Worm (Caenorhabditis elegans) whole organism, young adult: ENCODE data around the gene cyp-33C2.

Experiments
- B0035.1 ChIP-seq: sonication (generic microtip); optimal IDR thresholded peaks from 2 replicates; lab custom pipeline; 2016; ENCODE audit warnings: missing genetic modification characterization, mild to moderate bottlenecking, missing compliant biosample characterization, missing genotype, missing genetic modification reagents
- B0261.1 ChIP-seq: sonication (generic microtip); optimal IDR thresholded peaks from 2 replicates; lab custom pipeline; 2016; ENCODE audit warnings: mild to moderate bottlenecking, missing genetic modification characterization, moderate library complexity, missing compliant biosample characterization
- B0336.3 ChIP-seq: fragments of 200-800 bp; sonication (Bioruptor generic); IDR thresholded peaks from 2 replicates; pipeline ENCODE4 v1.3.6; 2022; ENCODE audit warnings: missing genetic modification characterization, missing compliant biosample characterization
- D2030.7 ChIP-seq: fragments of 200-800 bp; sonication (Bioruptor generic); IDR thresholded peaks from 2 replicates; pipeline ENCODE4 v1.3.6; 2022; ENCODE audit warnings: missing genetic modification reagents, missing genetic modification characterization, missing compliant biosample characterization
- F23B12.7 ChIP-seq: sonication (generic microtip); optimal IDR thresholded peaks from 2 replicates; lab custom pipeline; 2017; ENCODE audit warnings: missing genetic modification characterization, mild to moderate bottlenecking, missing compliant biosample characterization, antibody characterized with exemption, moderate library complexity; ENCODE audit not compliant: insufficient read depth
- F37B4.10 ChIP-seq: fragments of 200-800 bp; sonication (Bioruptor generic); IDR thresholded peaks from 2 replicates; pipeline ENCODE4 v1.3.6; 2022; ENCODE audit warnings: missing genetic modification characterization, missing compliant biosample characterization
- K12H6.12 ChIP-seq: fragments of 200-800 bp; sonication (Bioruptor generic); optimal IDR thresholded peaks from 2 replicates; lab custom pipeline; 2018; ENCODE audit warnings: mild to moderate bottlenecking, missing genetic modification characterization, missing compliant biosample characterization
- T07F8.4 ChIP-seq: sonication (generic microtip); optimal IDR thresholded peaks from 2 replicates; lab custom pipeline; 2016; ENCODE audit warnings: mild to moderate bottlenecking, missing genetic modification characterization, moderate library complexity, missing compliant biosample characterization
- ama-1 ChIP-seq, 3 experiments: fragments of 150-350 bp in 1 of 3; sonication (generic microtip) in 2 of 3; optimal IDR thresholded peaks; 2 replicates each; lab custom pipeline; 2014 to 2018; ENCODE audit warnings: missing biosample characterization in 2 of 3, missing genetic modification characterization in 2 of 3, missing genetic modification reagents in 2 of 3
- attf-3 ChIP-seq: fragments of 200-800 bp; sonication (Bioruptor generic); conservative IDR thresholded peaks from 2 replicates; pipeline ENCODE4 v1.3.6; 2022; ENCODE audit warnings: missing genetic modification reagents, missing genetic modification characterization, missing compliant biosample characterization
- attf-5 ChIP-seq: fragments of 200-800 bp; sonication (Bioruptor generic); optimal IDR thresholded peaks from 2 replicates; lab custom pipeline; 2018; ENCODE audit warnings: mild to moderate bottlenecking, missing genetic modification characterization, missing compliant biosample characterization
- bed-2 ChIP-seq: fragments of 200-800 bp; sonication (Bioruptor generic); IDR thresholded peaks from 2 replicates; pipeline ENCODE4 v1.3.6; 2022; ENCODE audit warnings: missing genetic modification reagents, missing genetic modification characterization, missing compliant biosample characterization
- cebp-1 ChIP-seq, 2 experiments: fragments of 200-800 bp in 1 of 2; sonication (Bioruptor generic) in 1 of 2; sonication (generic microtip) in 1 of 2; IDR thresholded peaks in 1 of 2; optimal IDR thresholded peaks in 1 of 2; 2 replicates each; pipeline versions ENCODE4 v1.3.6 to Lab custom; 2017 to 2022; ENCODE audit warnings: missing compliant biosample characterization in 2 of 2, missing genetic modification characterization in 2 of 2, mild to moderate bottlenecking in 1 of 2, missing genetic modification reagents in 1 of 2, moderate library complexity in 1 of 2
- ceh-100 ChIP-seq: fragments of 200-800 bp; sonication (Bioruptor generic); IDR thresholded peaks from 2 replicates; pipeline ENCODE4 v1.3.6; 2022; ENCODE audit warnings: missing genetic modification reagents, missing genetic modification characterization, missing compliant biosample characterization
- ceh-27 ChIP-seq: fragments of 200-800 bp; sonication (Bioruptor generic); optimal IDR thresholded peaks from 2 replicates; lab custom pipeline; 2018; ENCODE audit warnings: mild to moderate bottlenecking, missing genetic modification characterization, moderate library complexity, missing compliant biosample characterization
- ceh-58 ChIP-seq: fragments of 200-800 bp; sonication (Bioruptor generic); IDR thresholded peaks from 2 replicates; pipeline ENCODE4 v1.3.6; 2022; ENCODE audit warnings: missing genetic modification characterization, missing compliant biosample characterization
- dox-1 ChIP-seq: fragments of 200-800 bp; sonication (Bioruptor generic); IDR thresholded peaks from 2 replicates; pipeline ENCODE4 v1.3.6; 2022; ENCODE audit warnings: missing genetic modification reagents, missing genetic modification characterization, missing compliant biosample characterization
- dpl-1 ChIP-seq: fragments of 150-350 bp; optimal IDR thresholded peaks from 2 replicates; lab custom pipeline; 2014; ENCODE audit warnings: missing biosample characterization, missing genetic modification reagents, missing genetic modification characterization
- efl-1 ChIP-seq: fragments of 150-350 bp; optimal IDR thresholded peaks from 2 replicates; lab custom pipeline; 2014; ENCODE audit warnings: missing biosample characterization, missing genetic modification reagents, missing genetic modification characterization
- gei-17 ChIP-seq: fragments of 200-800 bp; sonication (Bioruptor generic); optimal IDR thresholded peaks from 2 replicates; lab custom pipeline; 2018; ENCODE audit warnings: mild to moderate bottlenecking, missing genetic modification characterization, missing compliant biosample characterization
- hlh-26 ChIP-seq: fragments of 200-800 bp; sonication (Bioruptor generic); conservative IDR thresholded peaks from 2 replicates; pipeline ENCODE4 v1.3.6; 2022; ENCODE audit warnings: missing genetic modification reagents, missing genetic modification characterization, missing compliant biosample characterization
- hmg-1.2 ChIP-seq: fragments of 200-800 bp; sonication (Bioruptor generic); IDR thresholded peaks from 2 replicates; pipeline ENCODE4 v1.3.6; 2022; ENCODE audit warnings: missing genetic modification reagents, missing genetic modification characterization, missing compliant biosample characterization
- hsf-1 ChIP-seq: fragments of 200-800 bp; sonication (Bioruptor generic); IDR thresholded peaks from 2 replicates; pipeline ENCODE4 v1.3.6; 2022; ENCODE audit warnings: missing genetic modification reagents, missing genetic modification characterization, missing compliant biosample characterization
- lsy-27 ChIP-seq: sonication (generic microtip); optimal IDR thresholded peaks from 2 replicates; lab custom pipeline; 2017; ENCODE audit warnings: missing genetic modification characterization, mild to moderate bottlenecking, missing compliant biosample characterization, antibody characterized with exemption, missing genotype, borderline replicate concordance; ENCODE audit not compliant: insufficient read depth
- madf-10 ChIP-seq: sonication (generic microtip); optimal IDR thresholded peaks from 2 replicates; lab custom pipeline; 2016; ENCODE audit warnings: mild to moderate bottlenecking, missing genetic modification characterization, missing compliant biosample characterization
- madf-6 ChIP-seq: fragments of 200-800 bp; sonication (Bioruptor generic); IDR thresholded peaks from 2 replicates; pipeline ENCODE4 v1.3.6; 2022; ENCODE audit warnings: missing genetic modification reagents, missing genetic modification characterization, missing compliant biosample characterization
- mel-28 ChIP-seq: sonication (generic microtip); optimal IDR thresholded peaks from 2 replicates; lab custom pipeline; 2016; ENCODE audit warnings: borderline replicate concordance, mild to moderate bottlenecking, missing genetic modification characterization, missing compliant biosample characterization
- mes-4 ChIP-seq: sonication (generic microtip); optimal IDR thresholded peaks from 2 replicates; lab custom pipeline; 2016; ENCODE audit warnings: missing genotype, missing genetic modification characterization, missing compliant biosample characterization
- mxl-1 ChIP-seq: sonication (generic microtip); optimal IDR thresholded peaks from 2 replicates; lab custom pipeline; 2016; ENCODE audit warnings: missing genetic modification characterization, missing compliant biosample characterization
- nfya-1 ChIP-seq: sonication (generic microtip); optimal IDR thresholded peaks from 2 replicates; lab custom pipeline; 2017; ENCODE audit warnings: antibody characterized with exemption, missing compliant biosample characterization, missing genetic modification characterization, borderline replicate concordance; ENCODE audit not compliant: insufficient read depth
- nhr-120 ChIP-seq: fragments of 200-800 bp; sonication (Bioruptor generic); IDR thresholded peaks from 2 replicates; pipeline ENCODE4 v1.3.6; 2022; ENCODE audit warnings: missing genetic modification characterization, missing compliant biosample characterization
- nhr-27 ChIP-seq: fragments of 200-800 bp; sonication (Bioruptor generic); optimal IDR thresholded peaks from 2 replicates; lab custom pipeline; 2018; ENCODE audit warnings: mild to moderate bottlenecking, missing genetic modification characterization, moderate library complexity, missing compliant biosample characterization
- nhr-80 ChIP-seq: sonication (generic microtip); optimal IDR thresholded peaks from 2 replicates; lab custom pipeline; 2016; ENCODE audit warnings: missing genetic modification characterization, missing compliant biosample characterization
- rec-8 ChIP-seq, 2 experiments: sonication (generic microtip); optimal IDR thresholded peaks; 2 replicates each; lab custom pipeline; 2016; ENCODE audit warnings: mild to moderate bottlenecking in 2 of 2, missing genetic modification characterization in 2 of 2, missing genetic modification reagents in 2 of 2, missing genotype in 2 of 2, missing biosample characterization in 1 of 2, missing compliant biosample characterization in 1 of 2, moderate library complexity in 1 of 2
- repo-1 ChIP-seq: sonication (generic microtip); optimal IDR thresholded peaks from 2 replicates; lab custom pipeline; 2017; ENCODE audit warnings: mild to moderate bottlenecking, missing genetic modification characterization, missing compliant biosample characterization
- snpc-4 ChIP-seq, 5 experiments: fragments of 150-350 bp in 1 of 5; sonication (generic microtip) in 4 of 5; optimal IDR thresholded peaks; 2 replicates each; lab custom pipeline; 2014 to 2018; ENCODE audit warnings: missing genetic modification characterization in 5 of 5, missing biosample characterization in 3 of 5, antibody characterized with exemption in 2 of 5, mild to moderate bottlenecking in 2 of 5, missing compliant biosample characterization in 2 of 5, missing genotype in 2 of 5, moderate library complexity in 2 of 5, missing genetic modification reagents in 1 of 5
- somi-1 ChIP-seq: fragments of 200-800 bp; sonication (Bioruptor generic); optimal IDR thresholded peaks from 2 replicates; lab custom pipeline; 2018; ENCODE audit warnings: mild to moderate bottlenecking, missing genetic modification characterization, missing compliant biosample characterization

cyp-33C2 gene

ce11 chrV:2215352-2215751 is 32.1 kb downstream of the cyp-33C2 start, which contains the start of gene nstp-8 (continued):
- TF ChIP-seq snpc-4 (GFP tag; optimal IDR thresholded peaks at IDR 0.05; lab: Kevin White, UChicago): no peak
- TF ChIP-seq snpc-4 (tag; optimal IDR thresholded peaks at IDR 0.05; lab: Kevin White, UChicago): no peak
- TF ChIP-seq madf-6 (GFP tag; lab: Robert Waterston, UW): no peak
- no peak for TF ChIP-seq mxl-1
- no peak for TF ChIP-seq D2030.7
- no peak for TF ChIP-seq ama-1 (optimal IDR thresholded peaks at IDR 0.05; lab: Kevin White, UChicago)
- TF ChIP-seq ama-1 (GFP tag; optimal IDR thresholded peaks at IDR 0.05; lab: Kevin White, UChicago): no peak

ce11 chrV:2216927-2217326 is 33.6 kb downstream of the cyp-33C2 start:
- TF ChIP-seq dox-1 (GFP tag; lab: Robert Waterston, UW) (no peak), attf-3 (GFP tag; lab: Robert Waterston, UW) (no peak), T07F8.4 (tag; lab: Kevin White, UChicago) (no peak), repo-1 (tag; lab: Kevin White, UChicago) (no peak), madf-6 (GFP tag; lab: Robert Waterston, UW) (no peak), lsy-27 (no peak), madf-10 (no peak), somi-1 (GFP tag; lab: Kevin White, UChicago) (no peak), B0261.1 (no peak), dpl-1 (no peak)

- TF ChIP-seq hmg-1.2 (peak; percentile 23; the same call in 1 of the 2 replicates), nhr-80 (peak; percentile 68), cebp-1 (GFP tag; IDR thresholded peaks at IDR 0.05; lab: Robert Waterston, UW) (peak; percentile 94), cebp-1 (tag; optimal IDR thresholded peaks at IDR 0.05; lab: Kevin White, UChicago) (peak; percentile 98), attf-5 (peak; percentile 91), nhr-120 (GFP tag; lab: Robert Waterston, UW) (no peak), bed-2 (no peak), ceh-27 (GFP tag; lab: Kevin White, UChicago) (peak; percentile 17), B0035.1 (no peak)
These were observed 35.5 kb downstream of the cyp-33C2 start, which contains the start of gene nhr-56 for ce11 chrV:2218803-2219202. nhr-56 (plus strand) TSS chrV:2219004.

ce11 chrV:2221764-2222163 is 38.5 kb downstream of the cyp-33C2 start, which contains the start of gene nhr-128:
nhr-128 (plus strand) TSS chrV:2222064.
- no peak for TF ChIP-seq mes-4 (tag; lab: Kevin White, UChicago)
- TF ChIP-seq nhr-27 (tag; lab: Kevin White, UChicago): no peak
- TF ChIP-seq hlh-26 (GFP tag; lab: Robert Waterston, UW): no peak
- no peak for TF ChIP-seq gei-17
- no peak for TF ChIP-seq F23B12.7
- TF ChIP-seq B0336.3 (GFP tag; lab: Robert Waterston, UW): no peak
- no peak for TF ChIP-seq efl-1 (GFP tag; lab: Kevin White, UChicago)
- no peak for TF ChIP-seq rec-8 (tag; optimal IDR thresholded peaks at IDR 0.05; lab: Kevin White, UChicago)
- TF ChIP-seq nfya-1 (tag; lab: Kevin White, UChicago): no peak
- TF ChIP-seq ceh-58 (GFP tag; lab: Robert Waterston, UW): no peak
- no peak for TF ChIP-seq F37B4.10 (GFP tag; lab: Robert Waterston, UW)
- no peak for TF ChIP-seq ceh-100 (GFP tag; lab: Robert Waterston, UW)
- TF ChIP-seq hsf-1 (GFP tag; lab: Robert Waterston, UW): no peak
- TF ChIP-seq mel-28 (tag; lab: Kevin White, UChicago): no peak
- TF ChIP-seq K12H6.12 (tag; lab: Kevin White, UChicago): no peak
- TF ChIP-seq snpc-4 (GFP tag; optimal IDR thresholded peaks at IDR 0.05; lab: Kevin White, UChicago): no peak
- no peak for TF ChIP-seq snpc-4 (tag; optimal IDR thresholded peaks at IDR 0.05; lab: Kevin White, UChicago)
